Fruit fly (Drosophila melanogaster) Kc167 (cell line): Measurements from ENCODE around the gene CG12811.

ENCODE experiments used
- insv ChIP-seq: fragments of >200 bp; optimal IDR thresholded peaks from 3 replicates; lab custom pipeline; 2018; ENCODE audit warnings: missing external identifiers
- psq ChIP-seq: fragments of >200 bp; optimal IDR thresholded peaks from 2 replicates; lab custom pipeline; 2017; ENCODE audit warnings: missing external identifiers
- ttk ChIP-seq: sonication (Bioruptor generic); optimal IDR thresholded peaks from 2 replicates; lab custom pipeline; 2017; ENCODE audit warnings: missing external identifiers

DNA sequence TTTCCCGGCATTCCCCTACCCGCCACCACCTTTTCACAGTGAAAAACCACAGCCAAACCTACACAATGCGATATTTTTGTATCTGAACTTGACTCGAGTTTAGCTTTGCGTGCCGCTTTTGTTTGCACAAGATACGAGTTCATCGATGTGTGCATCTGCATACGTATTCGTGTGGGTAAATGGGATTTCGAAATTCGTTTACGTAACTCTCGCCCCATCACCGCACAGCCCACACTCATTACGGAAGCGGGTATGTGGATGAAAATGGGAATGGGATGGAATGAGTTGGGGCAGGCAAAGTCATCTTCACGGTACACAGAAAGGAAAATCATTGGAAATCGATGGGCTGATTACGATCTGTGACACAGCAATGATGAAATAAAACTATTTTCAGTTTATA lies 37.6 kb upstream of the CG12811 start:
- TF ChIP-seq psq, result no peak
- TF ChIP-seq ttk (lab: Kevin White, UChicago), result no peak
- TF ChIP-seq insv (lab: Kevin White, UChicago), result no peak
